Worm (Caenorhabditis elegans) whole organism, young adult: ENCODE measurements around the gene oac-40.

ENCODE experiments used
- attf-3 ChIP-seq: fragments of 200-800 bp; sonication (Bioruptor generic); conservative IDR thresholded peaks from 2 replicates; pipeline ENCODE4 v1.3.6; 2022; ENCODE audit warnings: missing genetic modification reagents, missing genetic modification characterization, missing compliant biosample characterization
- hlh-12 ChIP-seq: sonication (generic microtip); optimal IDR thresholded peaks from 2 replicates; lab custom pipeline; 2016; ENCODE audit warnings: missing genetic modification characterization, missing compliant biosample characterization
- mxl-1 ChIP-seq: sonication (generic microtip); optimal IDR thresholded peaks from 2 replicates; lab custom pipeline; 2016; ENCODE audit warnings: missing genetic modification characterization, missing compliant biosample characterization

oac-40 gene

ce11 chrV:9067678-9068077 is 51.1 kb downstream of the oac-40 start, which contains the start of gene fip-2:
TSS of gene fip-2 (plus strand) at chrV:9067978.
- TF ChIP-seq attf-3 (GFP tag; lab: Robert Waterston, UW) (no peak), mxl-1 (no peak), hlh-12 (tag; lab: Kevin White, UChicago) (no peak)
